Worm (Caenorhabditis elegans) whole organism, mixed stage, embryonic: ENCODE results near the gene F19B6.3.

Experiments used
- blmp-1 ChIP-seq: fragments of 150-350 bp; optimal IDR thresholded peaks from 2 replicates; lab custom pipeline; 2014; ENCODE audit warnings: missing biosample characterization, missing genetic modification characterization
- ceh-43 ChIP-seq: fragments of 200-800 bp; sonication (Bioruptor generic); optimal IDR thresholded peaks from 2 replicates; lab custom pipeline; 2018; ENCODE audit warnings: mild to moderate bottlenecking, missing genetic modification characterization, moderate library complexity, missing compliant biosample characterization
- ces-1 ChIP-seq: fragments of 150-350 bp; optimal IDR thresholded peaks from 2 replicates; lab custom pipeline; 2014; ENCODE audit warnings: missing biosample characterization, missing genetic modification reagents, missing genetic modification characterization
- elt-1 ChIP-seq: sonication (generic microtip); optimal IDR thresholded peaks from 2 replicates; lab custom pipeline; 2017; ENCODE audit warnings: missing genetic modification characterization, mild to moderate bottlenecking, missing compliant biosample characterization, antibody characterized with exemption, moderate library complexity, borderline replicate concordance; ENCODE audit not compliant: insufficient read depth
- ham-2 ChIP-seq: fragments of 200-800 bp; sonication (Bioruptor generic); optimal IDR thresholded peaks from 2 replicates; lab custom pipeline; 2018; ENCODE audit warnings: mild to moderate bottlenecking, missing genetic modification characterization, missing compliant biosample characterization
- lin-13 ChIP-seq: fragments of 150-350 bp; optimal IDR thresholded peaks from 2 replicates; lab custom pipeline; 2014; ENCODE audit warnings: missing biosample characterization, missing genetic modification characterization
- mep-1 ChIP-seq: fragments of 150-350 bp; optimal IDR thresholded peaks from 2 replicates; lab custom pipeline; 2017; ENCODE audit warnings: missing biosample characterization, missing genetic modification reagents, missing genetic modification characterization, inconsistent platforms
- nhr-12 ChIP-seq: fragments of 150-350 bp; optimal IDR thresholded peaks from 2 replicates; lab custom pipeline; 2014; ENCODE audit warnings: missing biosample characterization, missing genetic modification characterization
- nhr-237 ChIP-seq: fragments of 150-350 bp; optimal IDR thresholded peaks from 2 replicates; lab custom pipeline; 2014; ENCODE audit warnings: missing biosample characterization, missing genetic modification characterization
- nhr-76 ChIP-seq: sonication (generic microtip); optimal IDR thresholded peaks from 2 replicates; lab custom pipeline; 2017; ENCODE audit warnings: missing biosample characterization, missing genetic modification characterization
- sem-2 ChIP-seq: fragments of 200-800 bp; sonication (Bioruptor generic); optimal IDR thresholded peaks from 2 replicates; lab custom pipeline; 2018; ENCODE audit warnings: mild to moderate bottlenecking, missing genetic modification characterization, missing compliant biosample characterization
- snpc-4 ChIP-seq: fragments of 150-350 bp; optimal IDR thresholded peaks from 2 replicates; lab custom pipeline; 2014; ENCODE audit warnings: missing biosample characterization, missing genetic modification characterization
- unc-62 ChIP-seq: fragments of 150-350 bp; optimal IDR thresholded peaks from 2 replicates; lab custom pipeline; 2014; ENCODE audit warnings: missing biosample characterization, missing genetic modification reagents, missing genetic modification characterization

DNA sequence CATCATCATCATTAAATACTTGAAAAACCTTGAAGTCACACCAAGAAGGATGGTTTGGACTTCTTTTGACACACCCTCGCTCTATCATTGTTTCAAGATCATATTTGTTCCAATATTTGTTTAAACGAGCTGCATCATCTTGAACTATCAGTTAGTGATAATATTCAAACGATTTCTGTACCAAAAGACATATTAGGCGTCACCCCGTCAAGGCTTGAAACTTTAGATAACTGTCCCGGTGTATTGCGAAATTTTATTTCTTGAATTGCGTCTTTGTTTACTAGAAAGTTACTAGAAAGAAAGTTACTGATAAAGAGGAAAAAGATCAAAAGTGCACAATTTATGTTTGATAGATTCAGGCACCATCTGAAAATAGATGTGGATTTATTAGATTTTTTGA lies 21.1 kb upstream of the F19B6.3 start:
- no peak for TF ChIP-seq elt-1 (tag; lab: Kevin White, UChicago)
- TF ChIP-seq nhr-237 (tag; lab: Kevin White, UChicago): no peak
- TF ChIP-seq ces-1 (GFP tag; lab: Kevin White, UChicago): no peak
- TF ChIP-seq snpc-4 (tag; lab: Kevin White, UChicago): no peak
- no peak for TF ChIP-seq unc-62
- no peak for TF ChIP-seq ceh-43 (GFP tag; lab: Kevin White, UChicago)
- TF ChIP-seq nhr-12 (tag; lab: Kevin White, UChicago): no peak
- no peak for TF ChIP-seq ham-2 (GFP tag; lab: Kevin White, UChicago)
- no peak for TF ChIP-seq lin-13
- TF ChIP-seq sem-2 (GFP tag; lab: Kevin White, UChicago): no peak
- TF ChIP-seq mep-1 (tag; lab: Kevin White, UChicago): no peak
- no peak for TF ChIP-seq nhr-76
- no peak for TF ChIP-seq blmp-1 (tag; lab: Kevin White, UChicago)
